Worm (Caenorhabditis elegans) whole organism, L4 larva: Measurements from ENCODE around the gene T02H6.8.

Source experiments
- Y75B8A.6 ChIP-seq: fragments of 200-800 bp; sonication (Bioruptor generic); IDR thresholded peaks from 2 replicates; pipeline ENCODE4 v1.3.6; 2022; ENCODE audit warnings: missing genetic modification reagents, missing genetic modification characterization, missing compliant biosample characterization
- ZK337.2 ChIP-seq: fragments of 200-800 bp; sonication (Bioruptor generic); IDR thresholded peaks from 2 replicates; pipeline ENCODE4 v1.3.6; 2022; ENCODE audit warnings: missing genetic modification reagents, missing genetic modification characterization, missing compliant biosample characterization
- dve-1 ChIP-seq: sonication (generic microtip); optimal IDR thresholded peaks from 2 replicates; lab custom pipeline; 2017; ENCODE audit warnings: antibody characterized with exemption, mild to moderate bottlenecking, missing genetic modification characterization, missing compliant biosample characterization; ENCODE audit not compliant: insufficient read depth
- lin-15B ChIP-seq: fragments of 150-350 bp; sonication (generic microtip); optimal IDR thresholded peaks from 3 replicates; lab custom pipeline; 2014; ENCODE audit warnings: missing biosample characterization, missing genetic modification characterization
- php-3 ChIP-seq: fragments of 200-800 bp; sonication (Bioruptor generic); IDR thresholded peaks from 2 replicates; pipeline ENCODE4 v1.3.6; 2022; ENCODE audit warnings: missing genetic modification reagents, missing genetic modification characterization, missing compliant biosample characterization
- spr-1 ChIP-seq: sonication (generic microtip); optimal IDR thresholded peaks from 2 replicates; lab custom pipeline; 2016; ENCODE audit warnings: mild to moderate bottlenecking, missing genetic modification characterization, missing compliant biosample characterization

DNA sequence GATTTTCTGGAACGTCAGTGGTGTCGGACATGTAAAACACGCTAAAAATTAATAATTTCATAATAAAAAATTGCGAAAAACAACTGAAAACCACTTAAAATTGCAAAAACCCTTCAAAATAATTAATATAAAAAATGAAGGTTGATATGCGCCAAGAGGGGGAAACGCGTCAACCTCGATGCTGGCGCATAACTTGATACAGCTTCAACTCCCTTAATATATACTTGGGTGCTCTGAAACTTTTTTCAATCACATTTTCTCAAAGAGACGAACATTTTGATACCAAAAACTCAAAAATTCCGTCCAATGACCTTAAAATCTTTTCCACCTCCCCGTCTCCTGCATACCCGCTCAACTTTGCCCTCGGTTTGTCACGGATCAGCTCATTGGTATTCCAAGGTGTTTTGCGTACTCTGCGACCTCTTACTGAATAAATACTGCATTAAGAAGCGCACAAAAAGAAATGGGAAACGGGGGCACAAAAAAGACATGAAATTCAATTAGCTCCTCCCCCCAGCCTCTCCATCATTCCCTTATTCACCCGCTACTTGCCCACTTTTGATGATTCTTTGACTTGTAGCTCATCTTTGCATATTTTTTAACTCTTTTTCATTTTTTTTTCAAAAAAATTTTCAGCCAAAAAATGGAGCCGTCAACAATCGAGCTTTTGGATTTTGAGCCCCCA lies 30.2 kb upstream of the T02H6.8 start, which contains the start of the genes K07E8.7 and frpr-14:
- TF ChIP-seq dve-1 (tag; lab: Kevin White, UChicago), result no peak
- TF ChIP-seq php-3 (GFP tag; lab: Robert Waterston, UW), result no peak
- no peak for TF ChIP-seq Y75B8A.6 (GFP tag; lab: Robert Waterston, UW)
- no peak for TF ChIP-seq spr-1 (tag; lab: Kevin White, UChicago)
- no peak for TF ChIP-seq ZK337.2 (GFP tag; lab: Robert Waterston, UW)
- TF ChIP-seq lin-15B (tag; lab: Kevin White, UChicago), result no peak
